Worm (Caenorhabditis elegans) whole organism, L4 larva: ENCODE measurements around the gene fbxb-75.

Experiments
- Y75B8A.6 ChIP-seq: fragments of 200-800 bp; sonication (Bioruptor generic); IDR thresholded peaks from 2 replicates; pipeline ENCODE4 v1.3.6; 2022; ENCODE audit warnings: missing genetic modification reagents, missing genetic modification characterization, missing compliant biosample characterization
- aha-1 ChIP-seq: fragments of 150-350 bp; peaks from one replicate; lab custom pipeline; 2014; ENCODE audit warnings: missing biosample characterization, missing genetic modification characterization
- ama-1 ChIP-seq: fragments of 150-350 bp; optimal IDR thresholded peaks from 2 replicates; lab custom pipeline; 2014; ENCODE audit warnings: inconsistent platforms, mixed read lengths
- ceh-32 ChIP-seq: sonication (generic microtip); optimal IDR thresholded peaks from 2 replicates; lab custom pipeline; 2016; ENCODE audit warnings: mild to moderate bottlenecking, missing genetic modification characterization, missing compliant biosample characterization; ENCODE audit not compliant: poor library complexity
- daf-16 ChIP-seq, 3 experiments: sonication (generic microtip); optimal IDR thresholded peaks; 2 replicates each; lab custom pipeline; 2016 to 2017; ENCODE audit warnings: missing genetic modification characterization in 3 of 3, missing genetic modification reagents in 3 of 3, mild to moderate bottlenecking in 2 of 3, missing compliant biosample characterization in 2 of 3, missing biosample characterization in 1 of 3, moderate library complexity in 1 of 3
- dmd-6 ChIP-seq: fragments of 200-800 bp; sonication (Bioruptor generic); IDR thresholded peaks from 2 replicates; pipeline ENCODE4 v1.3.6; 2022; ENCODE audit warnings: missing genetic modification reagents, missing genetic modification characterization, missing compliant biosample characterization
- duxl-1 ChIP-seq: sonication (generic microtip); optimal IDR thresholded peaks from 2 replicates; lab custom pipeline; 2016; ENCODE audit warnings: mild to moderate bottlenecking, missing genetic modification characterization, moderate library complexity, missing compliant biosample characterization; ENCODE audit not compliant: poor library complexity
- dve-1 ChIP-seq: sonication (generic microtip); optimal IDR thresholded peaks from 2 replicates; lab custom pipeline; 2017; ENCODE audit warnings: antibody characterized with exemption, mild to moderate bottlenecking, missing genetic modification characterization, missing compliant biosample characterization; ENCODE audit not compliant: insufficient read depth
- egl-27 ChIP-seq: sonication (generic microtip); optimal IDR thresholded peaks from 3 replicates; lab custom pipeline; 2017; ENCODE audit warnings: missing biosample characterization, missing genetic modification reagents, missing genetic modification characterization
- egl-43 ChIP-seq: fragments of 200-800 bp; sonication (Bioruptor generic); IDR thresholded peaks from 2 replicates; pipeline ENCODE4 v1.3.6; 2022; ENCODE audit warnings: missing genetic modification reagents, missing genetic modification characterization, missing compliant biosample characterization
- fkh-10 ChIP-seq: fragments of 150-350 bp; optimal IDR thresholded peaks from 2 replicates; lab custom pipeline; 2014; ENCODE audit warnings: missing biosample characterization, missing genetic modification reagents, missing genetic modification characterization
- fos-1 ChIP-seq: fragments of 150-350 bp; optimal IDR thresholded peaks from 2 replicates; lab custom pipeline; 2014; ENCODE audit warnings: missing biosample characterization, missing genetic modification characterization
- hlh-11 ChIP-seq: fragments of 200-800 bp; sonication (Bioruptor generic); optimal IDR thresholded peaks from 2 replicates; lab custom pipeline; 2018; ENCODE audit warnings: mild to moderate bottlenecking, missing genetic modification characterization, missing compliant biosample characterization
- hlh-30 ChIP-seq: sonication (generic microtip); optimal IDR thresholded peaks from 2 replicates; lab custom pipeline; 2017; ENCODE audit warnings: antibody characterized with exemption, mild to moderate bottlenecking, missing genetic modification characterization, missing compliant biosample characterization; ENCODE audit not compliant: insufficient read depth
- lin-15B ChIP-seq: fragments of 150-350 bp; sonication (generic microtip); optimal IDR thresholded peaks from 3 replicates; lab custom pipeline; 2014; ENCODE audit warnings: missing biosample characterization, missing genetic modification characterization
- lin-29 ChIP-seq: fragments of 200-800 bp; sonication (Bioruptor generic); IDR thresholded peaks from 2 replicates; pipeline ENCODE4 v1.3.6; 2022; ENCODE audit warnings: missing genetic modification reagents, missing genetic modification characterization, missing compliant biosample characterization
- lir-3 ChIP-seq: sonication (generic microtip); optimal IDR thresholded peaks from 2 replicates; lab custom pipeline; 2016; ENCODE audit warnings: mild to moderate bottlenecking, missing genetic modification characterization, missing compliant biosample characterization
- lsy-2 ChIP-seq, 2 experiments: fragments of 150-350 bp in 1 of 2; sonication (generic microtip) in 1 of 2; optimal IDR thresholded peaks; 2 replicates each; lab custom pipeline; 2014 to 2017; ENCODE audit warnings: missing biosample characterization in 2 of 2, missing genetic modification characterization in 2 of 2
- mep-1 ChIP-seq: fragments of 150-350 bp; sonication (generic microtip); optimal IDR thresholded peaks from 3 replicates; lab custom pipeline; 2014; ENCODE audit warnings: missing biosample characterization, missing genetic modification characterization
- mes-2 ChIP-seq: sonication (generic microtip); optimal IDR thresholded peaks from 2 replicates; lab custom pipeline; 2016; ENCODE audit warnings: missing genotype, mild to moderate bottlenecking, missing genetic modification characterization, missing compliant biosample characterization; ENCODE audit not compliant: poor library complexity, severe bottlenecking
- mxl-3 ChIP-seq: fragments of 200-800 bp; sonication (Bioruptor generic); optimal IDR thresholded peaks from 2 replicates; lab custom pipeline; 2018; ENCODE audit warnings: mild to moderate bottlenecking, missing genetic modification characterization, missing compliant biosample characterization
- nhr-25 ChIP-seq: sonication (generic microtip); optimal IDR thresholded peaks from 2 replicates; lab custom pipeline; 2017; ENCODE audit warnings: missing genetic modification characterization, mild to moderate bottlenecking, missing compliant biosample characterization, antibody characterized with exemption, moderate library complexity, borderline replicate concordance; ENCODE audit not compliant: insufficient read depth
- nhr-28 ChIP-seq: fragments of 150-350 bp; optimal IDR thresholded peaks from 2 replicates; lab custom pipeline; 2014; ENCODE audit warnings: missing biosample characterization, missing genetic modification characterization
- nhr-42 ChIP-seq: fragments of 200-800 bp; sonication (Bioruptor generic); IDR thresholded peaks from 2 replicates; pipeline ENCODE4 v1.3.6; 2022; ENCODE audit warnings: missing genetic modification characterization, missing compliant biosample characterization
- nhr-48 ChIP-seq: sonication (generic microtip); optimal IDR thresholded peaks from 2 replicates; lab custom pipeline; 2016; ENCODE audit warnings: mild to moderate bottlenecking, missing genetic modification characterization, missing compliant biosample characterization
- pha-4 ChIP-seq, 2 experiments: fragments of 150-350 bp in 1 of 2; fragments of 200-800 bp in 1 of 2; sonication (Bioruptor generic) in 1 of 2; IDR thresholded peaks in 1 of 2; optimal IDR thresholded peaks in 1 of 2; 2 replicates each; pipeline versions ENCODE4 v1.3.6 to Lab custom; 2014 to 2022; ENCODE audit warnings: missing genetic modification characterization in 2 of 2, missing genetic modification reagents in 2 of 2, missing biosample characterization in 1 of 2, missing compliant biosample characterization in 1 of 2
- php-3 ChIP-seq: fragments of 200-800 bp; sonication (Bioruptor generic); IDR thresholded peaks from 2 replicates; pipeline ENCODE4 v1.3.6; 2022; ENCODE audit warnings: missing genetic modification reagents, missing genetic modification characterization, missing compliant biosample characterization
- pqm-1 ChIP-seq: sonication (generic microtip); optimal IDR thresholded peaks from 2 replicates; lab custom pipeline; 2017; ENCODE audit warnings: missing biosample characterization, missing genetic modification characterization
- saeg-2 ChIP-seq: fragments of 200-800 bp; sonication (Bioruptor generic); IDR thresholded peaks from 2 replicates; pipeline ENCODE4 v1.3.6; 2022; ENCODE audit warnings: missing genetic modification reagents, missing genetic modification characterization, missing compliant biosample characterization
- tag-97 ChIP-seq: fragments of 200-800 bp; sonication (Bioruptor generic); IDR thresholded peaks from 2 replicates; pipeline ENCODE4 v1.3.6; 2022; ENCODE audit warnings: missing genetic modification characterization, missing compliant biosample characterization
- tra-1 ChIP-seq: fragments of 200-800 bp; sonication (Bioruptor generic); IDR thresholded peaks from 2 replicates; pipeline ENCODE4 v1.3.6; 2022; ENCODE audit warnings: missing genetic modification reagents, missing genetic modification characterization, missing compliant biosample characterization
- unc-62 ChIP-seq, 3 experiments: fragments of 150-350 bp in 1 of 3; sonication (generic microtip); optimal IDR thresholded peaks in 2 of 3; peaks in 1 of 3; 1 replicate in 1 of 3; 2 replicates in 2 of 3; lab custom pipeline; 2014 to 2017; ENCODE audit warnings: missing biosample characterization in 3 of 3, missing genetic modification characterization in 3 of 3, missing genetic modification reagents in 3 of 3, missing genotype in 1 of 3
- zag-1 ChIP-seq: fragments of 150-350 bp; optimal IDR thresholded peaks from 2 replicates; lab custom pipeline; 2014; ENCODE audit warnings: missing biosample characterization, missing genetic modification characterization

fbxb-75 gene

ce11 chrIV:4477009-4477471 is 36.1 kb upstream of the fbxb-75 start, which contains the start of gene M01H9.3 (continued):
- no peak for TF ChIP-seq zag-1 (tag; lab: Kevin White, UChicago)
- TF ChIP-seq ceh-32: no peak
- TF ChIP-seq tra-1 (GFP tag; lab: Robert Waterston, UW): no peak
- TF ChIP-seq duxl-1 (tag; lab: Kevin White, UChicago): no peak
- no peak for TF ChIP-seq php-3
- no peak for TF ChIP-seq tag-97 (GFP tag; lab: Robert Waterston, UW)
- peak; percentile 86 for TF ChIP-seq ama-1 (lab: Kevin White, UChicago)
- TF ChIP-seq pha-4 (GFP tag; IDR thresholded peaks at IDR 0.05; lab: Robert Waterston, UW): no peak
- TF ChIP-seq pha-4 (tag; optimal IDR thresholded peaks at IDR 0.05; lab: Kevin White, UChicago): peak; percentile 36
- TF ChIP-seq mep-1 (tag; lab: Kevin White, UChicago): peak; percentile 66
- TF ChIP-seq egl-43 (GFP tag; lab: Robert Waterston, UW): no peak
- no peak for TF ChIP-seq lir-3 (tag; lab: Kevin White, UChicago)
- TF ChIP-seq nhr-25 (tag; lab: Kevin White, UChicago): peak; percentile 44
- no peak for TF ChIP-seq saeg-2 (GFP tag; lab: Robert Waterston, UW)
- peak in 1 of 2 experiments; percentile 87 for TF ChIP-seq unc-62 (GFP tag; optimal IDR thresholded peaks at IDR 0.05 in 1 of 2; lab: Kevin White, UChicago)
- no peak for TF ChIP-seq unc-62 (tag; optimal IDR thresholded peaks at IDR 0.05; lab: Kevin White, UChicago)
- peak; percentile 42 for TF ChIP-seq mes-2 (tag; lab: Kevin White, UChicago)
- no peak for TF ChIP-seq fkh-10 (GFP tag; lab: Kevin White, UChicago)
- TF ChIP-seq lin-29 (GFP tag; lab: Robert Waterston, UW): no peak
- no peak for TF ChIP-seq lin-15B (tag; lab: Kevin White, UChicago)
- TF ChIP-seq, all 104 proteins: peak for 25

DNA sequence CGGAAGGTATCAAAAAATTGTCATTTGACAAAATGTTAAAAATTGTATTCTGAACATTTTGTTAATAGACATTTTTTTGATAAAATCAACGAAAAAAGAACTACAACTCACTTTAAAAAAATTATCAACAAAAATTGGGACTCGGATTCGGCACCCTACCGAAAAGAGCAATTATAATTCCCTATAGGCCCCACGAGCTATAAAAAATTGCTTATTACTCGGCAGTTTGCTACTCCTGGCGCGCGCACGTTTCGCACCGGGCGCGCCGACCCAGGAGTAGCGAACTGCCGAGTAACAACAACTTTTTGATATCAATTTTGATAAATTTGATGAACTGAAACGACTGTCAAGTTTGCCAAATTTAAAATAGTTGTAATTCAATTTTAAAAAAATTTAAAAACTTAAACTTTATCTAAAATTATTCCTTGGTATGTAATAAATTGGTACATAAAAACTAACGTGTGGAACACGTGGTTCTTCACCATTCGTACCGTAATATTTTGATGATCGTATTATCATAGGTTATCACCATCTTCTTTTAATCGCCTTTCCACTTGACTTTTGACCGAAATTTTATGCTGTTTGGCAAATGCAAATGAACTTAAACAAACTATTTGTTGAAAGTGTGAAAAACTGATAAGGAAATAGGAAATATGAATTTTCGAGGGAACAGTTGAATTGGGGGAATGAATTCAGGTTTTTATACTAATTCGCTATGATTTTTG is 34.5 kb upstream of the fbxb-75 start:
- no peak for TF ChIP-seq fos-1 (tag; lab: Kevin White, UChicago)
- peak; percentile 74 for TF ChIP-seq mxl-3 (GFP tag; lab: Kevin White, UChicago)
- TF ChIP-seq nhr-42 (GFP tag; lab: Robert Waterston, UW): no peak
- 0 out of 2 replicates have a peak, but pooled peaks have one; percentile 18 for TF ChIP-seq tra-1 (GFP tag; lab: Robert Waterston, UW)
- peak; percentile 47 for TF ChIP-seq hlh-30 (tag; lab: Kevin White, UChicago)
- peak; percentile 66 for TF ChIP-seq dve-1 (tag; lab: Kevin White, UChicago)
- TF ChIP-seq lsy-2 (tag; optimal IDR thresholded peaks at IDR 0.05; lab: Kevin White, UChicago): peak in 1 of 2 experiments; percentile 5
- peak; percentile 89 for TF ChIP-seq aha-1
- peak; percentile 34 for TF ChIP-seq ama-1 (lab: Kevin White, UChicago)
- TF ChIP-seq php-3: no peak
- no peak for TF ChIP-seq Y75B8A.6
- 0 out of 2 replicates have a peak, but pooled peaks have one; percentile 6 for TF ChIP-seq saeg-2 (GFP tag; lab: Robert Waterston, UW)
- peak; percentile 39 for TF ChIP-seq nhr-28
- peak; percentile 17 for TF ChIP-seq hlh-11 (tag; lab: Kevin White, UChicago)
- no peak for TF ChIP-seq egl-27
- TF ChIP-seq daf-16 (GFP tag; optimal IDR thresholded peaks at IDR 0.05; lab: Kevin White, UChicago): no peak
- TF ChIP-seq daf-16 (tag; optimal IDR thresholded peaks at IDR 0.05; lab: Kevin White, UChicago): peak; percentile 47
- peak; percentile 24 for TF ChIP-seq pqm-1
- peak; percentile 22; the same call in 1 of the 2 replicates for TF ChIP-seq pha-4 (GFP tag; IDR thresholded peaks at IDR 0.05; lab: Robert Waterston, UW)
- no peak for TF ChIP-seq pha-4 (tag; optimal IDR thresholded peaks at IDR 0.05; lab: Kevin White, UChicago)
- 0 out of 2 replicates have a peak, but pooled peaks have one; percentile 13 for TF ChIP-seq dmd-6 (GFP tag; lab: Robert Waterston, UW)
- peak; percentile 17 for TF ChIP-seq nhr-48 (tag; lab: Kevin White, UChicago)
